Worm (Caenorhabditis elegans) whole organism, L4/young adult: ENCODE data around the gene smg-4.

ENCODE experiments used
- W03F9.2 ChIP-seq: fragments of 150-350 bp; optimal IDR thresholded peaks from 2 replicates; lab custom pipeline; 2014; ENCODE audit warnings: missing biosample characterization, missing genetic modification characterization
- dao-5 ChIP-seq: sonication (generic microtip); optimal IDR thresholded peaks from 2 replicates; lab custom pipeline; 2016; ENCODE audit warnings: missing genotype, missing genetic modification characterization, moderate library complexity, missing compliant biosample characterization
- him-1 ChIP-seq: sonication (generic microtip); optimal IDR thresholded peaks from 2 replicates; lab custom pipeline; 2016; ENCODE audit warnings: missing genotype, missing genetic modification reagents, missing genetic modification characterization, missing compliant biosample characterization

ce11 chrV:9796002-9796401 is 18.5 kb upstream of the smg-4 start:
- TF ChIP-seq him-1 (tag; lab: Kevin White, UChicago) (no peak), dao-5 (no peak), W03F9.2 (tag; lab: Kevin White, UChicago) (no peak)
